Fruit fly (Drosophila melanogaster): Measurements from ENCODE around the gene Socs16D.
A peak's percentile ranks its signal among the peaks of the same experiment; 100 is the strongest.

The Socs16D gene

DNA sequence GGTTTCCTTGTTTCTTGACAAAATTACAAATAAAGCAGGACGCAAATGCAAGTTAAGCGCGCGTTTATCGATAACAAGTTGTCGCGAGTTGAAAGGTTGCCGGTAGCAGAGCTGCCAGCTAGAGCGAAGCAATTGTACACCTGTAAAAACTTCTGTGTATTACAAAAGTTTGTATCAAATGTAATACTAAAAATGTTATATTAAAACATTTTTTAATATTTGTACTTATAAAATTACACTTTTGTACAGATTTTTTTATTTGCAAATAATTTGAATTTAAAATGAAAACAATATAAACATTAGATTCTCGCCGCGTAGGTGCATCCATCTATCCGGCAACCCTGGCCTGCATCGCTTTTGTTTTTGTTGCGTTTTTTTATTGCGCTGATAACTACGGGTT is 17.3 kb upstream of the Socs16D start, which contains the start of the genes CG8142 and Ucp4A:
Gene CG8142 (minus strand): TSS at position 82 of the 400 bp plus-strand sequence.
Gene Ucp4A (plus strand): TSS at position 327 of the 400 bp plus-strand sequence.
- peak; percentile 95 for TF ChIP-seq sisA (GFP tag; IDR thresholded peaks at IDR 0.05)
- TF ChIP-seq CG11456 (GFP tag; IDR thresholded peaks at IDR 0.05): peak; percentile 93
- peak in 1 of 2 experiments; percentile 56 for TF ChIP-seq Eip74EF (GFP tag; optimal IDR thresholded peaks at IDR 0.05)
- TF ChIP-seq mirr (GFP tag; optimal IDR thresholded peaks at IDR 0.05): peak; percentile 52
- peak; percentile 62 for TF ChIP-seq CG6654 (GFP tag; optimal IDR thresholded peaks at IDR 0.05)
- peak; percentile 89 for TF ChIP-seq caup (GFP tag; optimal IDR thresholded peaks at IDR 0.05; ENCODE audit: severe bottlenecking)
- TF ChIP-seq NfI (GFP tag; optimal IDR thresholded peaks at IDR 0.05): peak; percentile 84
- TF ChIP-seq CG13296 (GFP tag; optimal IDR thresholded peaks at IDR 0.05): peak; percentile 91
- TF ChIP-seq btn (GFP tag; optimal IDR thresholded peaks at IDR 0.05): no peak
- peak; percentile 89 for TF ChIP-seq Ssrp (tag; optimal IDR thresholded peaks at IDR 0.05)
- TF ChIP-seq dysf (GFP tag; IDR thresholded peaks at IDR 0.05): peak; percentile 96
- TF ChIP-seq eve (GFP tag; optimal IDR thresholded peaks at IDR 0.05): no peak
- peak; percentile 65 for TF ChIP-seq ab (GFP tag; optimal IDR thresholded peaks at IDR 0.05)
- no peak for TF ChIP-seq prd (optimal IDR thresholded peaks at IDR 0.05)
- peak; percentile 98 for TF ChIP-seq prd (GFP tag; IDR thresholded peaks at IDR 0.05)
- no peak for TF ChIP-seq CG31365 (tag; optimal IDR thresholded peaks at IDR 0.05)
- TF ChIP-seq CG11695 (GFP tag; IDR thresholded peaks at IDR 0.05): peak; percentile 94
- TF ChIP-seq zfh2 (GFP tag; optimal IDR thresholded peaks at IDR 0.05): peak; percentile 62
- no peak for TF ChIP-seq pb (GFP tag; optimal IDR thresholded peaks at IDR 0.05)
- TF ChIP-seq NK7.1 (GFP tag; optimal IDR thresholded peaks at IDR 0.05): no peak
- peak; percentile 77 for TF ChIP-seq CG6765 (GFP tag; optimal IDR thresholded peaks at IDR 0.05)
- TF ChIP-seq Dbx (GFP tag; IDR thresholded peaks at IDR 0.05): peak; percentile 92; the same call in 2 of the 3 replicates
- peak; percentile 96 for TF ChIP-seq Aef1 (GFP tag; IDR thresholded peaks at IDR 0.05)
- peak; percentile 71 for TF ChIP-seq mam (GFP tag; optimal IDR thresholded peaks at IDR 0.05)
- peak; percentile 93 for TF ChIP-seq CG10209 (GFP tag; optimal IDR thresholded peaks at IDR 0.05)
- peak; percentile 92 for TF ChIP-seq Meics (GFP tag; optimal IDR thresholded peaks at IDR 0.05)
- TF ChIP-seq lov (optimal IDR thresholded peaks at IDR 0.05): no peak
- TF ChIP-seq lov (GFP tag; IDR thresholded peaks at IDR 0.05): peak; percentile 78; the same call in 1 of the 3 replicates
- TF ChIP-seq HLHmδ (GFP tag; optimal IDR thresholded peaks at IDR 0.05): no peak
- TF ChIP-seq wor (GFP tag; IDR thresholded peaks at IDR 0.05): peak; percentile 95
- 0 out of 3 replicates have a peak, but pooled peaks have one; percentile 12 for TF ChIP-seq CG34224 (GFP tag; IDR thresholded peaks at IDR 0.05; ENCODE audit: partially characterized antibody)
- peak; percentile 60 for TF ChIP-seq CG4854 (GFP tag; optimal IDR thresholded peaks at IDR 0.05)
- TF ChIP-seq gcm (GFP tag; optimal IDR thresholded peaks at IDR 0.05): peak; percentile 84
- peak; percentile 91 for TF ChIP-seq CG15269 (tag; optimal IDR thresholded peaks at IDR 0.05)
- peak; percentile 87 for TF ChIP-seq sens-2 (GFP tag; IDR thresholded peaks at IDR 0.05)
- TF ChIP-seq CG17359 (tag; optimal IDR thresholded peaks at IDR 0.05): peak; percentile 93
- peak; percentile 68 for TF ChIP-seq dati (GFP tag; IDR thresholded peaks at IDR 0.05)
- TF ChIP-seq CG32767 (GFP tag; IDR thresholded peaks at IDR 0.05): peak; percentile 95
- peak; percentile 83 for TF ChIP-seq CG10543 (GFP tag; optimal IDR thresholded peaks at IDR 0.05)
- TF ChIP-seq en (GFP tag; optimal IDR thresholded peaks at IDR 0.05): no peak
- TF ChIP-seq psq (GFP tag; optimal IDR thresholded peaks at IDR 0.05): peak; percentile 75
- peak; percentile 93 for TF ChIP-seq CG18599 (GFP tag; optimal IDR thresholded peaks at IDR 0.05)
- TF ChIP-seq CG7556 (GFP tag; optimal IDR thresholded peaks at IDR 0.05): peak; percentile 87
- TF ChIP-seq her (GFP tag; optimal IDR thresholded peaks at IDR 0.05): no peak
- peak; percentile 93 for TF ChIP-seq al (GFP tag; IDR thresholded peaks at IDR 0.05)
- peak; percentile 93 for TF ChIP-seq ci (GFP tag; IDR thresholded peaks at IDR 0.05)
- TF ChIP-seq gem (tag; optimal IDR thresholded peaks at IDR 0.05): peak; percentile 96
- peak; percentile 23 for TF ChIP-seq Myb (GFP tag; optimal IDR thresholded peaks at IDR 0.05)
- peak; percentile 53 for TF ChIP-seq CG8359 (GFP tag; optimal IDR thresholded peaks at IDR 0.05; ENCODE audit: borderline replicate concordance)
- peak; percentile 87 for TF ChIP-seq CG12104 (GFP tag; optimal IDR thresholded peaks at IDR 0.05)
- no peak for TF ChIP-seq CG2129 (GFP tag; IDR thresholded peaks at IDR 0.05; ENCODE audit: partially characterized antibody)
